Fruit fly (Drosophila melanogaster) whole organism, pupa: ENCODE results near the gene Ing5.

ENCODE experiments used
- CG10348 ChIP-seq: fragments of 200-800 bp; sonication (Bioruptor generic); IDR thresholded peaks from 2 replicates; pipeline ENCODE4 v1.3.6; 2022; ENCODE audit warnings: missing biosample characterization, missing genetic modification characterization
- CG12605 ChIP-seq: fragments of 200-800 bp; sonication (Bioruptor generic); IDR thresholded peaks from 2 replicates; pipeline ENCODE4 v1.3.6; 2022; ENCODE audit warnings: missing biosample characterization, missing genetic modification characterization
- CG13204 ChIP-seq: fragments of 200-800 bp; sonication (Bioruptor generic); optimal IDR thresholded peaks from 2 replicates; lab custom pipeline; 2018; ENCODE audit warnings: missing biosample characterization, mild to moderate bottlenecking, missing genetic modification characterization, moderate library complexity
- CG14655 ChIP-seq: fragments of 200-800 bp; sonication (Bioruptor generic); optimal IDR thresholded peaks from 3 replicates; lab custom pipeline; 2017; ENCODE audit warnings: mild to moderate bottlenecking, missing biosample characterization, missing genetic modification reagents, missing genetic modification characterization
- CG15710 ChIP-seq: fragments of 200-800 bp; sonication (Bioruptor generic); optimal IDR thresholded peaks from 2 replicates; lab custom pipeline; 2018; ENCODE audit warnings: missing biosample characterization, mild to moderate bottlenecking, missing genetic modification characterization, moderate library complexity
- CG4496 ChIP-seq: fragments of 200-800 bp; sonication (Bioruptor generic); IDR thresholded peaks from 3 replicates; pipeline ENCODE4 v1.3.6; 2022; ENCODE audit warnings: missing biosample characterization, missing genetic modification characterization
- D1 ChIP-seq: fragments of 200-800 bp; sonication (Bioruptor generic); optimal IDR thresholded peaks from 2 replicates; lab custom pipeline; 2018; ENCODE audit warnings: missing biosample characterization, mild to moderate bottlenecking, missing genetic modification characterization, moderate library complexity
- EcR ChIP-seq: fragments of 200-800 bp; sonication (Bioruptor generic); optimal IDR thresholded peaks from 3 replicates; lab custom pipeline; 2019; ENCODE audit warnings: missing biosample characterization, missing genetic modification characterization, mild to moderate bottlenecking, moderate library complexity, missing genetic modification reagents
- Ets98B ChIP-seq: fragments of 200-800 bp; sonication (Bioruptor generic); IDR thresholded peaks from 2 replicates; pipeline ENCODE4 v1.3.6; 2022; ENCODE audit warnings: missing biosample characterization, missing genetic modification characterization
- Pif1A ChIP-seq: fragments of 200-800 bp; sonication (Bioruptor generic); optimal IDR thresholded peaks from 3 replicates; lab custom pipeline; 2016; ENCODE audit warnings: missing biosample characterization, missing genetic modification characterization
- Pif1B ChIP-seq: fragments of 200-800 bp; sonication (Bioruptor generic); optimal IDR thresholded peaks from 3 replicates; lab custom pipeline; 2016; ENCODE audit warnings: missing biosample characterization, missing genetic modification characterization
- Snoo ChIP-seq: fragments of 200-800 bp; sonication (Bioruptor generic); optimal IDR thresholded peaks from 3 replicates; lab custom pipeline; 2017; ENCODE audit warnings: missing biosample characterization, mild to moderate bottlenecking, missing genetic modification characterization, inconsistent platforms
- rn ChIP-seq: fragments of 200-800 bp; sonication (Bioruptor generic); IDR thresholded peaks from 2 replicates; pipeline ENCODE4 v1.3.6; 2022; ENCODE audit warnings: missing biosample characterization, missing genetic modification characterization

DNA sequence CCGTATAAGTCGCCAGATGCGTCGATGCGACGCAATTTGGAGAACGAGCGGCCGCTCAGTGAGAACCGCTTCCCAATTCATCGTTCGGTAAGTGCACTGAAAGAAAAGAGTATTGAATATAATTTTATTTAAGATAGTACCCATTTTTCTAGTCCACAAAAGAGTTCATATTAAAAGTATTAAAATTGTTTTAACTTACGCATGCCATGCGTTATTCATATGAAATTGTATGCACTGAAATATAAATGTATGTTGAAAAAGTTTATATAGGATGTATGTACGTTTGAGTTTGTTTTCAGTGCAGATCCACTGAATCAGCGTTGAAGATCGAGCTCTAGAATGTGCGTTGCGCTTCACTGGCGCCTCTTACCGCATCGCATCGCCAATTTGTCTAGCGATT is 12.5 kb upstream of the Ing5 start:
- TF ChIP-seq Ets98B = no peak
- TF ChIP-seq Snoo (tag; lab: Kevin White, UChicago) = no peak
- TF ChIP-seq CG13204 (GFP tag; lab: Kevin White, UChicago) = no peak
- no peak for TF ChIP-seq EcR (GFP tag; lab: Kevin White, UChicago)
- TF ChIP-seq Pif1B (GFP tag; lab: Kevin White, UChicago) = no peak
- 0 out of 3 replicates have a peak, but pooled peaks have one; percentile 29 for TF ChIP-seq CG4496 (GFP tag; lab: Robert Waterston, UW)
- peak; percentile 41 for TF ChIP-seq CG14655
- no peak for TF ChIP-seq D1 (tag; lab: Kevin White, UChicago)
- no peak for TF ChIP-seq CG10348
- TF ChIP-seq Pif1A = peak; percentile 27
- no peak for TF ChIP-seq CG12605 (GFP tag; lab: Robert Waterston, UW)
- TF ChIP-seq rn (GFP tag; lab: Robert Waterston, UW) = no peak
- TF ChIP-seq CG15710 (tag; lab: Kevin White, UChicago) = no peak
